In genomic region chrX:11092201-11092600, dm6 we compare ENCODE assay signal across 1 fruit fly cellular context.
TF ChIP-seq lines count a peak whose summit lies in the region.

CG2061 (plus strand) TSS chrX:11092492.

TF ChIP-seq in whole organism, embryonic, 481 proteins besides CTCF, POLR2A, EP300 and RAD21 (continued from another document):
- TF ChIP-seq CG6175 (GFP tag; IDR thresholded peaks at IDR 0.05; lab: Robert Waterston, UW) (no peak), HLH4C (GFP tag; IDR thresholded peaks at IDR 0.05; lab: Robert Waterston, UW; ENCODE audit: partially characterized antibody) (peak; percentile 87), CG13296 (GFP tag; optimal IDR thresholded peaks at IDR 0.05; lab: Kevin White, UChicago) (no peak), Doc3 (GFP tag; IDR thresholded peaks at IDR 0.05; lab: Robert Waterston, UW; ENCODE audit: partially characterized antibody) (peak; percentile 72; the same call in 2 of the 3 replicates), CG7963 (GFP tag; IDR thresholded peaks at IDR 0.05; lab: Robert Waterston, UW; ENCODE audit: partially characterized antibody) (peak; percentile 52; the same call in 1 of the 3 replicates), Opbp (GFP tag; IDR thresholded peaks at IDR 0.05; lab: Robert Waterston, UW; ENCODE audit: partially characterized antibody) (peak; percentile 52; the same call in 1 of the 3 replicates), Bteb2 (GFP tag; optimal IDR thresholded peaks at IDR 0.05; lab: Kevin White, UChicago) (no peak), CG14860 (GFP tag; IDR thresholded peaks at IDR 0.05; lab: Robert Waterston, UW; ENCODE audit: partially characterized antibody) (peak; percentile 84), CG34224 (GFP tag; IDR thresholded peaks at IDR 0.05; lab: Robert Waterston, UW; ENCODE audit: partially characterized antibody) (peak; percentile 74), fd102C (GFP tag; optimal IDR thresholded peaks at IDR 0.05; lab: Kevin White, UChicago) (no peak), hbn (GFP tag; IDR thresholded peaks at IDR 0.05; lab: Robert Waterston, UW; ENCODE audit: partially characterized antibody) (peak; percentile 58), CG6791 (GFP tag; IDR thresholded peaks at IDR 0.05; lab: Robert Waterston, UW; ENCODE audit: partially characterized antibody) (peak; percentile 58; the same call in 2 of the 3 replicates), CG4617 (GFP tag; optimal IDR thresholded peaks at IDR 0.05; lab: Kevin White, UChicago; ENCODE audit: borderline replicate concordance) (no peak), zen2 (GFP tag; IDR thresholded peaks at IDR 0.05; lab: Robert Waterston, UW; ENCODE audit: partially characterized antibody) (peak; percentile 68; the same call in 2 of the 3 replicates), CG2129 (GFP tag; IDR thresholded peaks at IDR 0.05; lab: Robert Waterston, UW; ENCODE audit: partially characterized antibody) (peak; percentile 36; the same call in 1 of the 2 replicates)
